Fruit fly (Drosophila melanogaster) whole organism, embryonic: ENCODE results near the gene Tcs4.

Experiments
- BtbVII ChIP-seq: fragments of 200-800 bp; sonication (Bioruptor generic); optimal IDR thresholded peaks from 3 replicates; lab custom pipeline; 2017; ENCODE audit warnings: missing biosample characterization, mild to moderate bottlenecking, missing genetic modification characterization
- CG11085 ChIP-seq: fragments of 200-800 bp; sonication (Bioruptor generic); IDR thresholded peaks from 2 replicates; pipeline ENCODE4 v1.3.6; 2022; ENCODE audit warnings: missing biosample characterization, missing genetic modification characterization
- CG11093 ChIP-seq: fragments of 200-800 bp; sonication (Bioruptor generic); IDR thresholded peaks from 3 replicates; pipeline ENCODE4 v1.3.6; 2022; ENCODE audit warnings: missing biosample characterization, missing genetic modification characterization
- CG11456 ChIP-seq: fragments of 200-800 bp; sonication (Bioruptor generic); IDR thresholded peaks from 3 replicates; pipeline ENCODE4 v1.3.6; 2022; ENCODE audit warnings: missing biosample characterization, missing genetic modification characterization
- CG15601 ChIP-seq: fragments of 200-800 bp; sonication (Bioruptor generic); optimal IDR thresholded peaks from 3 replicates; lab custom pipeline; 2019; ENCODE audit warnings: missing biosample characterization, mild to moderate bottlenecking, missing genetic modification characterization, moderate library complexity
- CG1647 ChIP-seq: fragments of 200-800 bp; sonication (Bioruptor generic); optimal IDR thresholded peaks from 3 replicates; lab custom pipeline; 2016; ENCODE audit warnings: missing biosample characterization, missing genetic modification characterization
- CG17328 ChIP-seq: fragments of 200-800 bp; sonication (Bioruptor generic); IDR thresholded peaks from 2 replicates; pipeline ENCODE4 v1.3.6; 2022; ENCODE audit warnings: missing biosample characterization, missing genetic modification characterization
- CG1832 ChIP-seq: fragments of 200-800 bp; sonication (Bioruptor generic); optimal IDR thresholded peaks from 2 replicates; lab custom pipeline; 2017; ENCODE audit warnings: missing biosample characterization, mild to moderate bottlenecking, missing genetic modification characterization, inconsistent platforms
- CG18476 ChIP-seq: fragments of 200-800 bp; sonication (Bioruptor generic); optimal IDR thresholded peaks from 2 replicates; lab custom pipeline; 2016; ENCODE audit warnings: missing biosample characterization, mild to moderate bottlenecking, missing genetic modification characterization
- CG2129 ChIP-seq: fragments of 200-800 bp; sonication (Bioruptor generic); IDR thresholded peaks from 2 replicates; pipeline ENCODE4 v1.3.6; 2022; ENCODE audit warnings: missing biosample characterization, missing genetic modification characterization; ENCODE audit not compliant: partially characterized antibody
- CG32767 ChIP-seq: fragments of 200-800 bp; sonication (Bioruptor generic); IDR thresholded peaks from 2 replicates; pipeline ENCODE4 v1.3.6; 2022; ENCODE audit warnings: missing biosample characterization, missing genetic modification characterization
- CG34422 ChIP-seq: fragments of 200-800 bp; sonication (Bioruptor generic); IDR thresholded peaks from 3 replicates; pipeline ENCODE4 v1.3.6; 2022; ENCODE audit warnings: missing biosample characterization, missing genetic modification characterization
- CG4820 ChIP-seq: fragments of 200-800 bp; sonication (Bioruptor generic); optimal IDR thresholded peaks from 3 replicates; lab custom pipeline; 2016; ENCODE audit warnings: missing biosample characterization, missing genetic modification characterization
- CG5953 ChIP-seq: fragments of 200-800 bp; sonication (Bioruptor generic); IDR thresholded peaks from 2 replicates; pipeline ENCODE4 v1.3.6; 2022; ENCODE audit warnings: missing biosample characterization, missing genetic modification characterization
- CG6813 ChIP-seq: fragments of 200-800 bp; sonication (Bioruptor generic); optimal IDR thresholded peaks from 2 replicates; lab custom pipeline; 2017; ENCODE audit warnings: missing biosample characterization, missing genetic modification characterization, mild to moderate bottlenecking, moderate library complexity, missing genetic modification reagents
- CG7786 ChIP-seq: fragments of 200-800 bp; sonication (Bioruptor generic); optimal IDR thresholded peaks from 2 replicates; lab custom pipeline; 2016; ENCODE audit warnings: missing biosample characterization, missing genetic modification characterization
- Dll ChIP-seq: fragments of 200-800 bp; sonication (Bioruptor generic); IDR thresholded peaks from 4 replicates; pipeline ENCODE4 v1.3.6; 2022; ENCODE audit warnings: missing biosample characterization, missing genetic modification characterization; ENCODE audit not compliant: partially characterized antibody
- Eip74EF ChIP-seq, 2 experiments: fragments of 200-800 bp in 1 of 2; fragments of >200 bp in 1 of 2; sonication (Bioruptor generic) in 1 of 2; optimal IDR thresholded peaks; 2 replicates each; lab custom pipeline; 2017 to 2019; ENCODE audit warnings: missing biosample characterization in 2 of 2, missing genetic modification characterization in 2 of 2, mild to moderate bottlenecking in 1 of 2, moderate library complexity in 1 of 2
- HHEX ChIP-seq: fragments of 200-800 bp; sonication (Bioruptor generic); optimal IDR thresholded peaks from 3 replicates; lab custom pipeline; 2017; ENCODE audit warnings: missing biosample characterization, mild to moderate bottlenecking, missing genetic modification characterization, missing genetic modification reagents
- HLH3B ChIP-seq: fragments of 200-800 bp; sonication (Bioruptor generic); IDR thresholded peaks from 2 replicates; pipeline ENCODE4 v1.3.6; 2022; ENCODE audit warnings: missing biosample characterization, missing genetic modification characterization
- MTF-1 ChIP-seq: fragments of 200-800 bp; sonication (Bioruptor generic); optimal IDR thresholded peaks from 2 replicates; lab custom pipeline; 2018; ENCODE audit warnings: missing biosample characterization, mild to moderate bottlenecking, missing genetic modification characterization, borderline replicate concordance
- NC2α ChIP-seq: fragments of 200-800 bp; sonication (Bioruptor generic); optimal IDR thresholded peaks from 2 replicates; lab custom pipeline; 2016; ENCODE audit warnings: missing biosample characterization, missing genetic modification characterization
- Nf-YB ChIP-seq: fragments of 200-800 bp; sonication (Bioruptor generic); optimal IDR thresholded peaks from 3 replicates; lab custom pipeline; 2019; ENCODE audit warnings: missing biosample characterization, mild to moderate bottlenecking, missing genetic modification characterization, moderate library complexity
- NfI ChIP-seq: fragments of 200-800 bp; sonication (Bioruptor generic); optimal IDR thresholded peaks from 3 replicates; lab custom pipeline; 2018; ENCODE audit warnings: missing biosample characterization, mild to moderate bottlenecking, missing genetic modification characterization, moderate library complexity
- Opbp ChIP-seq: fragments of 200-800 bp; sonication (Bioruptor generic); IDR thresholded peaks from 3 replicates; pipeline ENCODE4 v1.3.6; 2022; ENCODE audit warnings: missing biosample characterization, missing genetic modification characterization; ENCODE audit not compliant: partially characterized antibody
- Optix ChIP-seq: fragments of 200-800 bp; sonication (Bioruptor generic); IDR thresholded peaks from 3 replicates; pipeline ENCODE4 v1.3.6; 2022; ENCODE audit warnings: missing biosample characterization, missing genetic modification characterization
- Ptx1 ChIP-seq: fragments of 200-800 bp; sonication (Bioruptor generic); IDR thresholded peaks from 2 replicates; pipeline ENCODE4 v1.3.6; 2022; ENCODE audit warnings: missing biosample characterization, missing genetic modification characterization
- Ravus ChIP-seq: fragments of 200-800 bp; sonication (Bioruptor generic); IDR thresholded peaks from 2 replicates; pipeline ENCODE4 v1.3.6; 2022; ENCODE audit warnings: missing biosample characterization, missing genetic modification characterization
- Stat92E ChIP-seq, 3 experiments: fragments of >200 bp in 2 of 3; fragments of 200-800 bp in 1 of 3; sonication (Bioruptor generic) in 1 of 3; optimal IDR thresholded peaks; 2 replicates each; lab custom pipeline; 2017 to 2019; ENCODE audit warnings: missing biosample characterization in 3 of 3, missing genetic modification characterization in 3 of 3, mild to moderate bottlenecking in 1 of 3, moderate library complexity in 1 of 3
- ara ChIP-seq: fragments of 200-800 bp; sonication (Bioruptor generic); IDR thresholded peaks from 2 replicates; pipeline ENCODE4 v1.3.6; 2022; ENCODE audit warnings: missing biosample characterization, missing genetic modification characterization
- ase ChIP-seq: fragments of 200-800 bp; sonication (Bioruptor generic); IDR thresholded peaks from 3 replicates; pipeline ENCODE4 v1.3.6; 2022; ENCODE audit warnings: missing biosample characterization, missing genetic modification characterization
- cad ChIP-seq: fragments of >200 bp; optimal IDR thresholded peaks from 2 replicates; lab custom pipeline; 2017; ENCODE audit warnings: missing biosample characterization, missing genetic modification characterization
- caup ChIP-seq: fragments of 200-800 bp; sonication (Bioruptor generic); optimal IDR thresholded peaks from 3 replicates; lab custom pipeline; 2017; ENCODE audit warnings: missing biosample characterization, mild to moderate bottlenecking, missing genetic modification characterization, moderate library complexity; ENCODE audit not compliant: severe bottlenecking
- da ChIP-seq: fragments of 200-800 bp; sonication (Bioruptor generic); optimal IDR thresholded peaks from 2 replicates; lab custom pipeline; 2016; ENCODE audit warnings: missing biosample characterization, missing genetic modification characterization
- dysf ChIP-seq: fragments of 200-800 bp; sonication (Bioruptor generic); IDR thresholded peaks from 3 replicates; pipeline ENCODE4 v1.3.6; 2022; ENCODE audit warnings: missing biosample characterization, missing genetic modification characterization
- gcm2 ChIP-seq: fragments of 200-800 bp; sonication (Bioruptor generic); optimal IDR thresholded peaks from 2 replicates; lab custom pipeline; 2016; ENCODE audit warnings: missing biosample characterization, missing genetic modification characterization
- gem ChIP-seq: fragments of 200-800 bp; sonication (Bioruptor generic); optimal IDR thresholded peaks from 2 replicates; lab custom pipeline; 2019; ENCODE audit warnings: missing biosample characterization, mild to moderate bottlenecking, missing genetic modification characterization, moderate library complexity
- gsb ChIP-seq: fragments of 200-800 bp; sonication (Bioruptor generic); IDR thresholded peaks from 2 replicates; pipeline ENCODE4 v1.3.6; 2022; ENCODE audit warnings: missing biosample characterization, missing genetic modification characterization
- jigr1 ChIP-seq: fragments of 200-800 bp; sonication (Bioruptor generic); IDR thresholded peaks from 3 replicates; pipeline ENCODE4 v1.3.6; 2022; ENCODE audit warnings: missing biosample characterization, missing genetic modification characterization
- lab ChIP-seq: fragments of 200-800 bp; sonication (Bioruptor generic); optimal IDR thresholded peaks from 3 replicates; lab custom pipeline; 2017; ENCODE audit warnings: missing biosample characterization, missing genetic modification characterization, mild to moderate bottlenecking, moderate library complexity, missing genetic modification reagents
- lov ChIP-seq, 2 experiments: fragments of 200-800 bp in 1 of 2; fragments of >200 bp in 1 of 2; sonication (Bioruptor generic) in 1 of 2; IDR thresholded peaks in 1 of 2; optimal IDR thresholded peaks in 1 of 2; 2 replicates in 1 of 2; 3 replicates in 1 of 2; pipeline versions ENCODE4 v1.3.6 to Lab custom; 2017 to 2022; ENCODE audit warnings: missing biosample characterization in 1 of 2, missing genetic modification characterization in 1 of 2
- pnt ChIP-seq: fragments of 200-800 bp; sonication (Bioruptor generic); optimal IDR thresholded peaks from 3 replicates; lab custom pipeline; 2016; ENCODE audit warnings: missing biosample characterization, missing genetic modification characterization
- rib ChIP-seq: fragments of 200-800 bp; sonication (Bioruptor generic); IDR thresholded peaks from 2 replicates; pipeline ENCODE4 v1.3.6; 2022; ENCODE audit warnings: missing biosample characterization, missing genetic modification characterization
- sd ChIP-seq: fragments of 200-800 bp; sonication (Bioruptor generic); optimal IDR thresholded peaks from 3 replicates; lab custom pipeline; 2018; ENCODE audit warnings: missing biosample characterization, mild to moderate bottlenecking, missing genetic modification characterization, moderate library complexity
- sim ChIP-seq: fragments of 200-800 bp; sonication (Bioruptor generic); IDR thresholded peaks from 2 replicates; pipeline ENCODE4 v1.3.6; 2022; ENCODE audit warnings: missing biosample characterization, missing genetic modification characterization
- sima ChIP-seq: fragments of 200-800 bp; sonication (Bioruptor generic); optimal IDR thresholded peaks from 2 replicates; lab custom pipeline; 2016; ENCODE audit warnings: missing biosample characterization, missing genetic modification characterization
- stc ChIP-seq: fragments of 200-800 bp; sonication (Bioruptor generic); IDR thresholded peaks from 2 replicates; pipeline ENCODE4 v1.3.6; 2022; ENCODE audit warnings: missing biosample characterization, missing genetic modification characterization
- tap ChIP-seq: fragments of 200-800 bp; optimal IDR thresholded peaks from 3 replicates; lab custom pipeline; 2019; ENCODE audit warnings: missing biosample characterization, mild to moderate bottlenecking, missing genetic modification characterization, moderate library complexity
- zfh2 ChIP-seq: fragments of 200-800 bp; sonication (Bioruptor generic); optimal IDR thresholded peaks from 2 replicates; lab custom pipeline; 2016; ENCODE audit warnings: missing biosample characterization, missing genetic modification characterization

Gene Tcs4

dm6 chrX:19666991-19667409, 34.6 kb downstream of the Tcs4 start, which contains the start of gene Zw (continued):
- peak; percentile 36; the same call in 1 of the 2 replicates for TF ChIP-seq ara (GFP tag; lab: Robert Waterston, UW)
- TF ChIP-seq sd: no peak
- peak; percentile 59 for TF ChIP-seq zfh2 (GFP tag; lab: Kevin White, UChicago)
- no peak for TF ChIP-seq CG5953 (GFP tag; lab: Robert Waterston, UW)
- no peak for TF ChIP-seq cad (GFP tag; lab: Kevin White, UChicago)
- no peak for TF ChIP-seq MTF-1 (GFP tag; lab: Kevin White, UChicago)
- TF ChIP-seq Dll (GFP tag; lab: Robert Waterston, UW): 0 out of 4 replicates have a peak, but pooled peaks have one; percentile 19
- TF ChIP-seq jigr1 (GFP tag; lab: Robert Waterston, UW): no peak; the same call in 2 of the 3 replicates
- peak; percentile 49 for TF ChIP-seq CG7786 (GFP tag; lab: Kevin White, UChicago)
- TF ChIP-seq Ptx1 (GFP tag; lab: Robert Waterston, UW): peak; percentile 73
- no peak; the same call in 2 of the 3 replicates for TF ChIP-seq CG11093 (GFP tag; lab: Robert Waterston, UW)
- no peak for TF ChIP-seq Stat92E (GFP tag; optimal IDR thresholded peaks at IDR 0.05; lab: Kevin White, UChicago)
- peak; percentile 31 for TF ChIP-seq CG4820 (GFP tag; lab: Kevin White, UChicago)
- TF ChIP-seq rib: 0 out of 2 replicates have a peak, but pooled peaks have one; percentile 27
- no peak for TF ChIP-seq stc (GFP tag; lab: Robert Waterston, UW)
- peak; percentile 60 for TF ChIP-seq CG11085 (GFP tag; lab: Robert Waterston, UW)
- TF ChIP-seq CG6813 (GFP tag; lab: Kevin White, UChicago): no peak
- no peak for TF ChIP-seq tap (tag; lab: Kevin White, UChicago)
- TF ChIP-seq sim: no peak
- TF ChIP-seq dysf (GFP tag; lab: Robert Waterston, UW): peak; percentile 72
- TF ChIP-seq Opbp (GFP tag; lab: Robert Waterston, UW): peak; percentile 80
- no peak for TF ChIP-seq gcm2 (GFP tag; lab: Kevin White, UChicago)
- TF ChIP-seq BtbVII: peak; percentile 26
- peak; percentile 63 for TF ChIP-seq HLH3B (GFP tag; lab: Robert Waterston, UW)
- no peak for TF ChIP-seq NC2α (GFP tag; lab: Kevin White, UChicago)
- TF ChIP-seq Optix (GFP tag; lab: Robert Waterston, UW): 0 out of 3 replicates have a peak, but pooled peaks have one; percentile 60
- peak; percentile 46; the same call in 1 of the 3 replicates for TF ChIP-seq ase (GFP tag; lab: Robert Waterston, UW)
- TF ChIP-seq HHEX (GFP tag; lab: Kevin White, UChicago): peak; percentile 19
- no peak for TF ChIP-seq da (GFP tag; lab: Kevin White, UChicago)
- TF ChIP-seq CG1832 (GFP tag; lab: Kevin White, UChicago): no peak
- TF ChIP-seq Nf-YB (GFP tag; lab: Kevin White, UChicago): no peak
- no peak for TF ChIP-seq CG15601 (tag; lab: Kevin White, UChicago)
- TF ChIP-seq sima (GFP tag; lab: Kevin White, UChicago): no peak
- TF ChIP-seq pnt (GFP tag; lab: Kevin White, UChicago): peak; percentile 30
- peak; percentile 11 for TF ChIP-seq CG1647 (GFP tag; lab: Kevin White, UChicago)
- no peak for TF ChIP-seq CG32767 (GFP tag; lab: Robert Waterston, UW)
- TF ChIP-seq CG34422 (GFP tag; lab: Robert Waterston, UW): peak; percentile 72; the same call in 2 of the 3 replicates
- TF ChIP-seq CG17328 (GFP tag; lab: Robert Waterston, UW): peak; percentile 37; the same call in 1 of the 2 replicates
- TF ChIP-seq caup (GFP tag; lab: Kevin White, UChicago): peak; percentile 9
- TF ChIP-seq CG11456: peak; percentile 81
- no peak for TF ChIP-seq CG2129 (GFP tag; lab: Robert Waterston, UW)
- TF ChIP-seq gem (tag; lab: Kevin White, UChicago): peak; percentile 59
- TF ChIP-seq lov (optimal IDR thresholded peaks at IDR 0.05; lab: Kevin White, UChicago): no peak
- no peak for TF ChIP-seq lov (GFP tag; IDR thresholded peaks at IDR 0.05; lab: Robert Waterston, UW)
- peak; percentile 21; the same call in 1 of the 2 replicates for TF ChIP-seq gsb (GFP tag; lab: Robert Waterston, UW)
- peak; percentile 52 for TF ChIP-seq NfI (GFP tag; lab: Kevin White, UChicago)
- TF ChIP-seq Eip74EF (GFP tag; optimal IDR thresholded peaks at IDR 0.05; lab: Kevin White, UChicago): no peak
- no peak for TF ChIP-seq Ravus
- TF ChIP-seq CG18476: peak; percentile 14
- TF ChIP-seq lab (GFP tag; lab: Kevin White, UChicago): peak; percentile 29
